Worm (Caenorhabditis elegans): ENCODE results near the gene myrf-1.

DNA sequence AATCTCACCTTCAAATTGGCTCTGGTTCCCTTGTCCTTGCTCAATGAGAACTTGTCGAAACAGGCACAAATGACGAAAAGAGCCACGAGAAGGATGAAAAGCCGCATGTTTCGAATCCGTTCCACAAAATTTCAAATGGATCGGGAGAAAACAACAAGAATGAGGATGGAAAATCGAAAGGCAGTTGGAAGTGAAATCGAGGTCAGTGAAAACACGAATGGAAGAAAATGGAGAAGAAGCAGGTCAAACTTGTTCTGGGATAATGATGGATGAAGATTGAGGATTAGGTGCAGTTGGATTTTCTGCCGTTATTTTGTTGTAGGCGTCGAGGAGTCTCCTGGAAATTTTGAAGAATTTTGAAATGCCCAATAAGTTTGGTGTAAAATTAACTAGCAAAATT lies 20.7 kb upstream of the myrf-1 start:
- no peak for TF ChIP-seq flt-1 (GFP tag; IDR thresholded peaks at IDR 0.05)
- TF ChIP-seq ama-1 (optimal IDR thresholded peaks at IDR 0.05) = no peak
- TF ChIP-seq hnd-1 (tag; optimal IDR thresholded peaks at IDR 0.05) = no peak
- no peak for TF ChIP-seq tbx-11 (GFP tag; IDR thresholded peaks at IDR 0.05)
- no peak for TF ChIP-seq F13C5.2 (tag; optimal IDR thresholded peaks at IDR 0.05)

Data from whole organism, early embryonic.